Fruit fly (Drosophila melanogaster) whole organism, prepupa: Measurements from ENCODE around the gene CG4822.

Experiments used
- CG10631 ChIP-seq: fragments of 200-800 bp; sonication (Bioruptor generic); optimal IDR thresholded peaks from 2 replicates; lab custom pipeline; 2016; ENCODE audit warnings: missing biosample characterization, missing genetic modification characterization
- CG11762 ChIP-seq: fragments of 200-800 bp; sonication (Bioruptor generic); optimal IDR thresholded peaks from 3 replicates; lab custom pipeline; 2016; ENCODE audit warnings: missing biosample characterization, missing genetic modification characterization; ENCODE audit not compliant: insufficient read depth
- CG11902 ChIP-seq: fragments of 200-800 bp; sonication (Bioruptor generic); optimal IDR thresholded peaks from 3 replicates; lab custom pipeline; 2016; ENCODE audit warnings: missing biosample characterization, missing genetic modification characterization
- CG9139 ChIP-seq: fragments of 200-800 bp; sonication (Bioruptor generic); optimal IDR thresholded peaks from 3 replicates; lab custom pipeline; 2017; ENCODE audit warnings: missing biosample characterization, mild to moderate bottlenecking, missing genetic modification characterization
- Eip75B ChIP-seq: fragments of 200-800 bp; sonication (Bioruptor generic); optimal IDR thresholded peaks from 3 replicates; lab custom pipeline; 2016; ENCODE audit warnings: missing biosample characterization, missing genetic modification characterization
- OdsH ChIP-seq: fragments of 200-800 bp; sonication (Bioruptor generic); optimal IDR thresholded peaks from 3 replicates; lab custom pipeline; 2016; ENCODE audit warnings: missing biosample characterization, missing genetic modification characterization
- Smox ChIP-seq: fragments of 200-800 bp; sonication (Bioruptor generic); optimal IDR thresholded peaks from 3 replicates; lab custom pipeline; 2016; ENCODE audit warnings: missing biosample characterization, missing genetic modification characterization
- dsx ChIP-seq: fragments of 200-800 bp; optimal IDR thresholded peaks from 3 replicates; lab custom pipeline; 2019; ENCODE audit warnings: missing biosample characterization, mild to moderate bottlenecking, missing genetic modification characterization, moderate library complexity; ENCODE audit not compliant: poor library complexity, severe bottlenecking
- fd59A ChIP-seq: fragments of 200-800 bp; sonication (Bioruptor generic); optimal IDR thresholded peaks from 2 replicates; lab custom pipeline; 2017; ENCODE audit warnings: missing biosample characterization, mild to moderate bottlenecking, missing genetic modification characterization, missing genetic modification reagents
- fkh ChIP-seq: fragments of 200-800 bp; sonication (Bioruptor generic); optimal IDR thresholded peaks from 3 replicates; lab custom pipeline; 2017; ENCODE audit warnings: missing biosample characterization, mild to moderate bottlenecking, missing genetic modification characterization, moderate library complexity
- net ChIP-seq: fragments of 200-800 bp; sonication (Bioruptor generic); optimal IDR thresholded peaks from 3 replicates; lab custom pipeline; 2016; ENCODE audit warnings: missing biosample characterization, missing genetic modification characterization
- svp ChIP-seq: fragments of 200-800 bp; sonication (Bioruptor generic); peaks from one replicate; lab custom pipeline; 2016; ENCODE audit warnings: missing biosample characterization, missing genetic modification characterization

- TF ChIP-seq dsx (GFP tag; lab: Kevin White, UChicago) = no peak
- TF ChIP-seq CG11762 (GFP tag; lab: Kevin White, UChicago) = no peak
- no peak for TF ChIP-seq fkh
- TF ChIP-seq svp (GFP tag; lab: Kevin White, UChicago) = peak; percentile 16
- TF ChIP-seq CG10631 (GFP tag; lab: Kevin White, UChicago) = no peak
- no peak for TF ChIP-seq OdsH (GFP tag; lab: Kevin White, UChicago)
- TF ChIP-seq Smox (GFP tag; lab: Kevin White, UChicago) = no peak
- no peak for TF ChIP-seq CG11902 (GFP tag; lab: Kevin White, UChicago)
- TF ChIP-seq fd59A = no peak
- no peak for TF ChIP-seq Eip75B (GFP tag; lab: Kevin White, UChicago)
- no peak for TF ChIP-seq CG9139 (GFP tag; lab: Kevin White, UChicago)
- no peak for TF ChIP-seq net (GFP tag; lab: Kevin White, UChicago)
Observed at dm6 chr2L:138063-138462, 16.5 kb upstream of the CG4822 start.
